Worm (Caenorhabditis elegans): ENCODE data around the gene F31B12.4.

The F31B12.4 gene

ce11 chrX:10769959-10770358 is 34.6 kb upstream of the F31B12.4 start:
- TF ChIP-seq egl-27 (tag; optimal IDR thresholded peaks at IDR 0.05) (no peak), lin-14 (GFP tag; optimal IDR thresholded peaks at IDR 0.05) (peak; percentile 17), nhr-77 (tag; optimal IDR thresholded peaks at IDR 0.05) (peak; percentile 1), jun-1 (tag; optimal IDR thresholded peaks at IDR 0.05) (no peak), efl-3 (GFP tag; optimal IDR thresholded peaks at IDR 0.05) (no peak), ces-1 (GFP tag; optimal IDR thresholded peaks at IDR 0.05) (no peak), skn-1 (tag; optimal IDR thresholded peaks at IDR 0.05) (no peak), ama-1 (optimal IDR thresholded peaks at IDR 0.05) (no peak), unc-86 (tag; optimal IDR thresholded peaks at IDR 0.05) (no peak), nhr-47 (tag; optimal IDR thresholded peaks at IDR 0.05) (no peak), lin-39 (tag; optimal IDR thresholded peaks at IDR 0.05) (no peak), lsy-2 (tag; optimal IDR thresholded peaks at IDR 0.05) (no peak), nhr-85 (tag) (no peak), nhr-19 (GFP tag; conservative IDR thresholded peaks at IDR 0.05) (no peak), C16A3.4 (tag; optimal IDR thresholded peaks at IDR 0.05) (no peak), sup-37 (GFP tag; optimal IDR thresholded peaks at IDR 0.05) (no peak), grh-1 (GFP tag; IDR thresholded peaks at IDR 0.05) (no peak)

DNA sequence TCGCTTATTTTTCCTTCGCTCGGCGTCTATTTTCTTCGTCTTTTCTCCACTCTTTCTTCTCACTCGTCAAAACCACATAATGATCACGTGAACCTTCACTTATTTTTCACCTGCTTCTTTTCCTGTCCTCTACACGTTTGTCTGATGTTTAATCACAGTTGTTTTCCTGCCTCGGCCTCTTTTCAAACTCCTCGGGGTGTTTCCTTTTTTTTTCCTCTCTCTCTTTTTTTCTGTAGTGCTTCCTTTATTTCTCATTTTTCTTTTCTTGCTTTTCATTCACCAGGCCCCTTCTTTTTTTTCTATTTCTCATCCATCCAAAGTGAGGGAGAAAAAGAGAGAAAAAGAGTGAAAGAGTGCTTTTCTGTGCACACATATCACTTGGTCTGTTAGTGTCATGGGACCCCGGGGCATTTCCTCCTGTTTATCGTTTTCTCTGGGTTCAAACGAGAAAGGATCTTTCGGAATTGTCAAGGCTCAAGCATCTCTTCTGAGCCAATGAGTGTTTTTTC is 33.5 kb upstream of the F31B12.4 start:
- TF ChIP-seq swsn-7 (tag; optimal IDR thresholded peaks at IDR 0.05) (peak; percentile 87), pqm-1 (tag; optimal IDR thresholded peaks at IDR 0.05) (no peak), nhr-28 (tag; optimal IDR thresholded peaks at IDR 0.05) (no peak), snu-23 (GFP tag; optimal IDR thresholded peaks at IDR 0.05) (peak; percentile 95), tlp-1 (tag; optimal IDR thresholded peaks at IDR 0.05) (no peak), ama-1 (optimal IDR thresholded peaks at IDR 0.05) (peak; percentile 3), dpl-1 (GFP tag; optimal IDR thresholded peaks at IDR 0.05) (peak; percentile 22 to 31 (median 24)), ztf-4 (tag; optimal IDR thresholded peaks at IDR 0.05) (peak; percentile 74), unc-98 (GFP tag; IDR thresholded peaks at IDR 0.05) (peak; percentile 34; the same call in 1 of the 2 replicates), mep-1 (tag; optimal IDR thresholded peaks at IDR 0.05) (peak; percentile 85), nhr-90 (tag; optimal IDR thresholded peaks at IDR 0.05; ENCODE audit: poor library complexity) (peak; percentile 76), elt-2 (tag; optimal IDR thresholded peaks at IDR 0.05) (peak; percentile 45), lin-35 (GFP tag; optimal IDR thresholded peaks at IDR 0.05) (peak; percentile 41 to 75), sup-37 (GFP tag; optimal IDR thresholded peaks at IDR 0.05) (peak; percentile 67), nhr-19 (GFP tag; conservative IDR thresholded peaks at IDR 0.05) (peak; percentile 89), F16B12.6 (tag; optimal IDR thresholded peaks at IDR 0.05) (no peak), ceh-88 (GFP tag; IDR thresholded peaks at IDR 0.05) (peak; percentile 61; the same call in 1 of the 2 replicates), unc-130 (tag; optimal IDR thresholded peaks at IDR 0.05) (peak; percentile 60), rnt-1 (tag; optimal IDR thresholded peaks at IDR 0.05) (peak; percentile 81), mdl-1 (tag; optimal IDR thresholded peaks at IDR 0.05) (peak; percentile 49 to 88), fkh-8 (tag; optimal IDR thresholded peaks at IDR 0.05) (peak; percentile 92), dsc-1 (tag; optimal IDR thresholded peaks at IDR 0.05) (peak; percentile 74), lin-14 (GFP tag; optimal IDR thresholded peaks at IDR 0.05) (peak; percentile 99), lin-15B (tag; optimal IDR thresholded peaks at IDR 0.05) (no peak), hpl-2 (GFP tag; optimal IDR thresholded peaks at IDR 0.05) (no peak), snpc-4 (tag; optimal IDR thresholded peaks at IDR 0.05) (peak; percentile 29), nhr-85 (tag) (peak; percentile 97), nhr-76 (tag; optimal IDR thresholded peaks at IDR 0.05) (no peak), aha-1 (tag; optimal IDR thresholded peaks at IDR 0.05) (peak; percentile 17), ceh-8 (GFP tag; optimal IDR thresholded peaks at IDR 0.05) (peak; percentile 61), ceh-82 (tag; optimal IDR thresholded peaks at IDR 0.05) (peak; percentile 8 to 78 (median 55)), C34B4.2 (tag; optimal IDR thresholded peaks at IDR 0.05) (no peak), unc-86 (tag; optimal IDR thresholded peaks at IDR 0.05) (peak; percentile 73), unc-30 (tag; optimal IDR thresholded peaks at IDR 0.05) (no peak), nhr-237 (tag; optimal IDR thresholded peaks at IDR 0.05) (peak; percentile 85), zag-1 (tag; optimal IDR thresholded peaks at IDR 0.05) (no peak), tbx-2 (tag; optimal IDR thresholded peaks at IDR 0.05) (peak; percentile 96), blmp-1 (tag; optimal IDR thresholded peaks at IDR 0.05) (peak; percentile 100), sptf-1 (tag; optimal IDR thresholded peaks at IDR 0.05) (no peak), pag-3 (tag; optimal IDR thresholded peaks at IDR 0.05; ENCODE audit: borderline replicate concordance, insufficient read depth) (peak; percentile 45), hlh-4 (tag; optimal IDR thresholded peaks at IDR 0.05) (no peak)

Data from whole organism, L1 larva.